Fruit fly (Drosophila melanogaster) whole organism, embryonic: ENCODE data around the gene beag.

Source experiments
- Ada2b ChIP-seq: fragments of 200-800 bp; sonication (Bioruptor generic); IDR thresholded peaks from 2 replicates; pipeline ENCODE4 v1.3.6; 2022; ENCODE audit warnings: missing biosample characterization, missing genetic modification characterization
- CG10565 ChIP-seq: fragments of 200-800 bp; sonication (Bioruptor generic); optimal IDR thresholded peaks from 3 replicates; lab custom pipeline; 2016; ENCODE audit warnings: missing biosample characterization, mild to moderate bottlenecking, missing genetic modification characterization
- CG11695 ChIP-seq: fragments of 200-800 bp; sonication (Bioruptor generic); IDR thresholded peaks from 3 replicates; pipeline ENCODE4 v1.3.6; 2022; ENCODE audit warnings: missing biosample characterization, missing genetic modification characterization
- CG14050 ChIP-seq: fragments of 200-800 bp; sonication (Bioruptor generic); IDR thresholded peaks from 3 replicates; pipeline ENCODE4 v1.3.6; 2022; ENCODE audit warnings: missing biosample characterization, missing genetic modification characterization
- CG14965 ChIP-seq: fragments of 200-800 bp; sonication (Bioruptor generic); optimal IDR thresholded peaks from 2 replicates; lab custom pipeline; 2016; ENCODE audit warnings: missing biosample characterization, missing genetic modification characterization, borderline replicate concordance
- CG15601 ChIP-seq: fragments of 200-800 bp; sonication (Bioruptor generic); optimal IDR thresholded peaks from 3 replicates; lab custom pipeline; 2019; ENCODE audit warnings: missing biosample characterization, mild to moderate bottlenecking, missing genetic modification characterization, moderate library complexity
- CG17829 ChIP-seq: fragments of 200-800 bp; optimal IDR thresholded peaks from 2 replicates; lab custom pipeline; 2019; ENCODE audit warnings: missing biosample characterization, mild to moderate bottlenecking, missing genetic modification characterization, moderate library complexity
- CG18011 ChIP-seq: fragments of 200-800 bp; sonication (Bioruptor generic); optimal IDR thresholded peaks from 2 replicates; lab custom pipeline; 2017; ENCODE audit warnings: missing biosample characterization, missing genetic modification characterization, mild to moderate bottlenecking, moderate library complexity, missing genotype
- CG2199 ChIP-seq: fragments of 200-800 bp; sonication (Bioruptor generic); IDR thresholded peaks from 3 replicates; pipeline ENCODE4 v1.3.6; 2022; ENCODE audit warnings: missing biosample characterization, missing genetic modification characterization
- CG2202 ChIP-seq: fragments of 200-800 bp; sonication (Bioruptor generic); optimal IDR thresholded peaks from 2 replicates; lab custom pipeline; 2018; ENCODE audit warnings: missing biosample characterization, mild to moderate bottlenecking, missing genetic modification characterization
- CG31224 ChIP-seq: fragments of 200-800 bp; sonication (Bioruptor generic); IDR thresholded peaks from 2 replicates; pipeline ENCODE4 v1.3.6; 2022; ENCODE audit warnings: missing biosample characterization, missing genetic modification characterization
- CG32532 ChIP-seq: fragments of 200-800 bp; sonication (Bioruptor generic); IDR thresholded peaks from 2 replicates; pipeline ENCODE4 v1.3.6; 2022; ENCODE audit warnings: missing biosample characterization, missing genetic modification characterization
- CG32772 ChIP-seq: fragments of 200-800 bp; sonication (Bioruptor generic); IDR thresholded peaks from 2 replicates; pipeline ENCODE4 v1.3.6; 2022; ENCODE audit warnings: missing biosample characterization, missing genetic modification characterization
- CG33557 ChIP-seq: fragments of 200-800 bp; sonication (Bioruptor generic); optimal IDR thresholded peaks from 2 replicates; lab custom pipeline; 2019; ENCODE audit warnings: missing biosample characterization, mild to moderate bottlenecking, missing genetic modification characterization, moderate library complexity
- CG6272 ChIP-seq: fragments of 200-800 bp; sonication (Bioruptor generic); IDR thresholded peaks from 2 replicates; pipeline ENCODE4 v1.3.6; 2022; ENCODE audit warnings: missing biosample characterization, missing genetic modification characterization
- CG6689 ChIP-seq: fragments of 200-800 bp; sonication (Bioruptor generic); IDR thresholded peaks from 2 replicates; pipeline ENCODE4 v1.3.6; 2022; ENCODE audit warnings: missing biosample characterization, missing genetic modification characterization
- CG7963 ChIP-seq: fragments of 200-800 bp; sonication (Bioruptor generic); IDR thresholded peaks from 3 replicates; pipeline ENCODE4 v1.3.6; 2022; ENCODE audit warnings: missing biosample characterization, missing genetic modification characterization; ENCODE audit not compliant: partially characterized antibody
- CG8765 ChIP-seq: fragments of 200-800 bp; sonication (Bioruptor generic); IDR thresholded peaks from 2 replicates; pipeline ENCODE4 v1.3.6; 2022; ENCODE audit warnings: missing biosample characterization, missing genetic modification characterization
- CG9215 ChIP-seq: fragments of 200-800 bp; sonication (Bioruptor generic); IDR thresholded peaks from 2 replicates; pipeline ENCODE4 v1.3.6; 2022; ENCODE audit warnings: missing biosample characterization, missing genetic modification characterization
- Dp ChIP-seq: fragments of 200-800 bp; sonication (Bioruptor generic); optimal IDR thresholded peaks from 2 replicates; lab custom pipeline; 2018; ENCODE audit warnings: missing biosample characterization, mild to moderate bottlenecking, missing genetic modification characterization, moderate library complexity
- H2.0 ChIP-seq: fragments of 200-800 bp; sonication (Bioruptor generic); IDR thresholded peaks from 2 replicates; pipeline ENCODE4 v1.3.6; 2022; ENCODE audit warnings: missing biosample characterization, missing genetic modification characterization
- HHEX ChIP-seq: fragments of 200-800 bp; sonication (Bioruptor generic); optimal IDR thresholded peaks from 3 replicates; lab custom pipeline; 2017; ENCODE audit warnings: missing biosample characterization, mild to moderate bottlenecking, missing genetic modification characterization, missing genetic modification reagents
- Hey ChIP-seq: fragments of 200-800 bp; sonication (Bioruptor generic); optimal IDR thresholded peaks from 3 replicates; lab custom pipeline; 2018; ENCODE audit warnings: missing biosample characterization, mild to moderate bottlenecking, missing genetic modification characterization
- Hmx ChIP-seq: fragments of 200-800 bp; sonication (Bioruptor generic); optimal IDR thresholded peaks from 2 replicates; lab custom pipeline; 2016; ENCODE audit warnings: missing biosample characterization, missing genetic modification characterization
- Hr3 ChIP-seq: fragments of 200-800 bp; sonication (Bioruptor generic); optimal IDR thresholded peaks from 3 replicates; lab custom pipeline; 2016; ENCODE audit warnings: missing biosample characterization, missing genetic modification characterization
- Hr39 ChIP-seq: fragments of >200 bp; optimal IDR thresholded peaks from 2 replicates; lab custom pipeline; 2017
- Jarid2 ChIP-seq: fragments of 200-800 bp; sonication (Bioruptor generic); optimal IDR thresholded peaks from 3 replicates; lab custom pipeline; 2017; ENCODE audit warnings: mild to moderate bottlenecking, missing biosample characterization, missing genetic modification reagents, missing genetic modification characterization
- Mad ChIP-seq: fragments of 200-800 bp; sonication (Bioruptor generic); optimal IDR thresholded peaks from 2 replicates; lab custom pipeline; 2016; ENCODE audit warnings: missing biosample characterization, missing genetic modification characterization
- Myb ChIP-seq: fragments of 200-800 bp; sonication (Bioruptor generic); optimal IDR thresholded peaks from 2 replicates; lab custom pipeline; 2016; ENCODE audit warnings: missing biosample characterization, missing genetic modification characterization
- Oaz ChIP-seq: fragments of 200-800 bp; sonication (Bioruptor generic); IDR thresholded peaks from 2 replicates; pipeline ENCODE4 v1.3.6; 2022; ENCODE audit warnings: missing biosample characterization, missing genetic modification characterization
- Optix ChIP-seq: fragments of 200-800 bp; sonication (Bioruptor generic); IDR thresholded peaks from 3 replicates; pipeline ENCODE4 v1.3.6; 2022; ENCODE audit warnings: missing biosample characterization, missing genetic modification characterization
- Side ChIP-seq: fragments of 200-800 bp; sonication (Bioruptor generic); optimal IDR thresholded peaks from 2 replicates; lab custom pipeline; 2016; ENCODE audit warnings: missing biosample characterization, missing genetic modification characterization
- TFAM ChIP-seq: fragments of 200-800 bp; sonication (Bioruptor generic); optimal IDR thresholded peaks from 2 replicates; lab custom pipeline; 2017; ENCODE audit warnings: missing biosample characterization, missing genetic modification characterization, inconsistent platforms
- ab ChIP-seq: fragments of 200-800 bp; sonication (Bioruptor generic); optimal IDR thresholded peaks from 2 replicates; lab custom pipeline; 2016; ENCODE audit warnings: missing biosample characterization, missing genetic modification characterization
- croc ChIP-seq: fragments of 200-800 bp; sonication (Bioruptor generic); conservative IDR thresholded peaks from 3 replicates; pipeline ENCODE4 v1.3.6; 2022; ENCODE audit warnings: missing biosample characterization, missing genetic modification characterization
- dmrt99B ChIP-seq: fragments of 200-800 bp; sonication (Bioruptor generic); optimal IDR thresholded peaks from 2 replicates; lab custom pipeline; 2018; ENCODE audit warnings: missing biosample characterization, mild to moderate bottlenecking, missing genetic modification characterization, moderate library complexity
- gsb ChIP-seq: fragments of 200-800 bp; sonication (Bioruptor generic); IDR thresholded peaks from 2 replicates; pipeline ENCODE4 v1.3.6; 2022; ENCODE audit warnings: missing biosample characterization, missing genetic modification characterization
- hbn ChIP-seq: fragments of 200-800 bp; sonication (Bioruptor generic); IDR thresholded peaks from 2 replicates; pipeline ENCODE4 v1.3.6; 2022; ENCODE audit warnings: missing biosample characterization, missing genetic modification characterization; ENCODE audit not compliant: partially characterized antibody
- her ChIP-seq: fragments of 200-800 bp; sonication (Bioruptor generic); optimal IDR thresholded peaks from 2 replicates; lab custom pipeline; 2016; ENCODE audit warnings: missing biosample characterization, missing genetic modification characterization
- ind ChIP-seq: fragments of 200-800 bp; sonication (Bioruptor generic); optimal IDR thresholded peaks from 3 replicates; lab custom pipeline; 2016; ENCODE audit warnings: missing biosample characterization, missing genetic modification characterization
- mam ChIP-seq: fragments of 200-800 bp; sonication (Bioruptor generic); optimal IDR thresholded peaks from 3 replicates; lab custom pipeline; 2016; ENCODE audit warnings: missing biosample characterization, missing genetic modification characterization
- oc ChIP-seq: fragments of 200-800 bp; sonication (Bioruptor generic); optimal IDR thresholded peaks from 2 replicates; lab custom pipeline; 2018; ENCODE audit warnings: missing biosample characterization, mild to moderate bottlenecking, missing genetic modification characterization, moderate library complexity
- prd ChIP-seq, 3 experiments: fragments of >200 bp in 2 of 3; fragments of 200-800 bp in 1 of 3; sonication (Bioruptor generic) in 1 of 3; optimal IDR thresholded peaks in 2 of 3; IDR thresholded peaks in 1 of 3; 2 replicates in 2 of 3; 3 replicates in 1 of 3; pipeline versions ENCODE4 v1.3.6 to Lab custom; 2017 to 2022; ENCODE audit warnings: missing biosample characterization in 1 of 3, missing genetic modification characterization in 1 of 3
- pzg ChIP-seq: fragments of 200-800 bp; sonication (Bioruptor generic); optimal IDR thresholded peaks from 3 replicates; lab custom pipeline; 2018; ENCODE audit warnings: missing biosample characterization, mild to moderate bottlenecking, missing genetic modification characterization, moderate library complexity
- sc ChIP-seq, 3 experiments: fragments of >200 bp in 2 of 3; fragments of 200-800 bp in 1 of 3; sonication (Bioruptor generic) in 1 of 3; optimal IDR thresholded peaks; 2 replicates in 2 of 3; 3 replicates in 1 of 3; lab custom pipeline; 2017; ENCODE audit warnings: mild to moderate bottlenecking in 1 of 3, missing biosample characterization in 1 of 3, missing genetic modification characterization in 1 of 3, missing genetic modification reagents in 1 of 3
- slp2 ChIP-seq: fragments of 200-800 bp; sonication (Bioruptor generic); optimal IDR thresholded peaks from 2 replicates; lab custom pipeline; 2016; ENCODE audit warnings: missing biosample characterization, missing genetic modification characterization
- tna ChIP-seq: fragments of 200-800 bp; sonication (Bioruptor generic); IDR thresholded peaks from 2 replicates; pipeline ENCODE4 v1.3.6; 2022; ENCODE audit warnings: missing biosample characterization, missing genetic modification characterization; ENCODE audit not compliant: partially characterized antibody
- toy ChIP-seq: fragments of 200-800 bp; sonication (Bioruptor generic); IDR thresholded peaks from 2 replicates; pipeline ENCODE4 v1.3.6; 2022; ENCODE audit warnings: missing biosample characterization, missing genetic modification characterization
- tx ChIP-seq: fragments of 200-800 bp; sonication (Bioruptor generic); optimal IDR thresholded peaks from 2 replicates; lab custom pipeline; 2016; ENCODE audit warnings: missing biosample characterization, missing genetic modification characterization
- vvl ChIP-seq: fragments of 200-800 bp; sonication (Bioruptor generic); IDR thresholded peaks from 2 replicates; pipeline ENCODE4 v1.3.6; 2022; ENCODE audit warnings: missing biosample characterization, missing genetic modification characterization
- wek ChIP-seq: fragments of 200-800 bp; sonication (Bioruptor generic); optimal IDR thresholded peaks from 3 replicates; lab custom pipeline; 2018; ENCODE audit warnings: missing biosample characterization, mild to moderate bottlenecking, missing genetic modification characterization, moderate library complexity

beag gene

DNA sequence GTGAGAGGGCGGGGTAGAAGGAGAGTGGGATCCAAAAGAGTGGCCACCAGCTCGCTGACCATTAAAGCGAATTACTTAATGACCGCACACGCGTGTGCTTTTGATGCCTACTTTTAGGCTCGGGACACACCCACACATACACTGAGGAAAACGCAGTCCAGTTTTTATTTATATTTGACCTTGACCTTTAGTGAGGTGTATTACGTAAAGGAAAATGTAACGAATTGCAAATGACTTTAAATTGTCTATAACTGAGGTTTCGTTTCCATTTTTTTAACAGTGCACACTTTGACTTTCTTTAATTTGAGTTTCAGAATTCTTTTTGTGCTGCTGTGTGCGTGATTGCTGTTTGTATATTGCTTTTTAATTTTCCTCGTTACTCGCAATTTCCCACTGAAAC lies 20.4 kb upstream of the beag start (continued):
- TF ChIP-seq CG9215 (GFP tag; lab: Robert Waterston, UW) = peak; percentile 28; the same call in 1 of the 2 replicates
- TF ChIP-seq Hmx = no peak
- no peak for TF ChIP-seq Hr3
- no peak for TF ChIP-seq sc (optimal IDR thresholded peaks at IDR 0.05; lab: Kevin White, UChicago)
- TF ChIP-seq sc (GFP tag; optimal IDR thresholded peaks at IDR 0.05; lab: Kevin White, UChicago) = no peak
- peak; percentile 15 for TF ChIP-seq slp2 (GFP tag; lab: Kevin White, UChicago)
- peak; percentile 28 for TF ChIP-seq ind
- no peak for TF ChIP-seq CG2199
- peak; percentile 25; the same call in 1 of the 2 replicates for TF ChIP-seq Ada2b (GFP tag; lab: Robert Waterston, UW)
- TF ChIP-seq hbn (GFP tag; lab: Robert Waterston, UW) = no peak
- TF ChIP-seq CG11695 = no peak
- no peak for TF ChIP-seq CG15601 (tag; lab: Kevin White, UChicago)
- no peak for TF ChIP-seq CG2202 (tag; lab: Kevin White, UChicago)
- 0 out of 2 replicates have a peak, but pooled peaks have one; percentile 14 for TF ChIP-seq CG32532 (GFP tag; lab: Robert Waterston, UW)
- no peak for TF ChIP-seq toy
- no peak for TF ChIP-seq pzg (GFP tag; lab: Kevin White, UChicago)
- peak; percentile 45 for TF ChIP-seq dmrt99B (tag; lab: Kevin White, UChicago)
- no peak for TF ChIP-seq tna (GFP tag; lab: Robert Waterston, UW)
- TF ChIP-seq Dp (GFP tag; lab: Kevin White, UChicago) = no peak
- TF ChIP-seq CG6689 (GFP tag; lab: Robert Waterston, UW) = no peak
- no peak for TF ChIP-seq CG17829
- TF ChIP-seq Optix (GFP tag; lab: Robert Waterston, UW) = no peak
- no peak for TF ChIP-seq tx
- TF ChIP-seq CG8765 (GFP tag; lab: Robert Waterston, UW) = no peak
- no peak for TF ChIP-seq wek (GFP tag; lab: Kevin White, UChicago)
- no peak for TF ChIP-seq ab (GFP tag; lab: Kevin White, UChicago)
- TF ChIP-seq Hey (tag; lab: Kevin White, UChicago) = no peak
- no peak for TF ChIP-seq Hr39 (lab: Kevin White, UChicago)
- no peak for TF ChIP-seq Oaz (GFP tag; lab: Robert Waterston, UW)
- TF ChIP-seq CG14050 (GFP tag; lab: Robert Waterston, UW) = no peak
- no peak for TF ChIP-seq CG31224 (GFP tag; lab: Robert Waterston, UW)
- no peak for TF ChIP-seq prd (optimal IDR thresholded peaks at IDR 0.05; lab: Kevin White, UChicago)
- peak; percentile 50; the same call in 2 of the 3 replicates for TF ChIP-seq prd (GFP tag; IDR thresholded peaks at IDR 0.05; lab: Robert Waterston, UW)
- peak; percentile 17 for TF ChIP-seq mam (GFP tag; lab: Kevin White, UChicago)
- TF ChIP-seq oc (tag; lab: Kevin White, UChicago) = no peak
- TF ChIP-seq CG33557 = no peak
- no peak for TF ChIP-seq CG10565 (GFP tag; lab: Kevin White, UChicago)
- peak; percentile 4 for TF ChIP-seq Myb
- no peak for TF ChIP-seq CG14965 (GFP tag; lab: Kevin White, UChicago)
- TF ChIP-seq gsb (GFP tag; lab: Robert Waterston, UW) = no peak
- no peak for TF ChIP-seq CG7963 (GFP tag; lab: Robert Waterston, UW)
- TF ChIP-seq her (GFP tag; lab: Kevin White, UChicago) = no peak
- TF ChIP-seq HHEX (GFP tag; lab: Kevin White, UChicago) = no peak
- TF ChIP-seq TFAM (GFP tag; lab: Kevin White, UChicago) = no peak
- TF ChIP-seq Side = no peak
- TF ChIP-seq CG6272 (GFP tag; lab: Robert Waterston, UW) = no peak
- TF ChIP-seq croc (GFP tag; lab: Robert Waterston, UW) = no peak
- no peak for TF ChIP-seq Jarid2 (GFP tag; lab: Kevin White, UChicago)
- no peak for TF ChIP-seq CG32772 (GFP tag; lab: Robert Waterston, UW)
- TF ChIP-seq vvl (GFP tag; lab: Robert Waterston, UW) = peak; percentile 38; the same call in 1 of the 2 replicates
- no peak for TF ChIP-seq H2.0 (GFP tag; lab: Robert Waterston, UW)
- no peak for TF ChIP-seq Mad (GFP tag; lab: Kevin White, UChicago)
- no peak for TF ChIP-seq CG18011
